Fruit fly (Drosophila melanogaster) whole organism, embryonic: Measurements from ENCODE around the gene CG15927.

ENCODE experiments used
- Atf3 ChIP-seq: fragments of 200-800 bp; sonication (Bioruptor generic); optimal IDR thresholded peaks from 3 replicates; lab custom pipeline; 2016; ENCODE audit warnings: missing biosample characterization, missing genetic modification characterization
- B-H1 ChIP-seq: fragments of 200-800 bp; sonication (Bioruptor generic); IDR thresholded peaks from 3 replicates; pipeline ENCODE4 v1.3.6; 2022; ENCODE audit warnings: missing biosample characterization, missing genetic modification characterization
- B-H2 ChIP-seq: fragments of 200-800 bp; sonication (Bioruptor generic); optimal IDR thresholded peaks from 2 replicates; lab custom pipeline; 2018; ENCODE audit warnings: missing biosample characterization, mild to moderate bottlenecking, missing genetic modification characterization
- CG10147 ChIP-seq: fragments of 200-800 bp; sonication (Bioruptor generic); optimal IDR thresholded peaks from 2 replicates; lab custom pipeline; 2019; ENCODE audit warnings: missing biosample characterization, mild to moderate bottlenecking, missing genetic modification characterization, moderate library complexity
- CG11247 ChIP-seq: fragments of 200-800 bp; sonication (Bioruptor generic); IDR thresholded peaks from 2 replicates; pipeline ENCODE4 v1.3.6; 2022; ENCODE audit warnings: missing biosample characterization, missing genetic modification characterization
- CG12299 ChIP-seq: fragments of 200-800 bp; sonication (Bioruptor generic); optimal IDR thresholded peaks from 2 replicates; lab custom pipeline; 2018; ENCODE audit warnings: missing biosample characterization, mild to moderate bottlenecking, missing genetic modification characterization
- CG12659 ChIP-seq: fragments of 200-800 bp; sonication (Bioruptor generic); optimal IDR thresholded peaks from 3 replicates; lab custom pipeline; 2017; ENCODE audit warnings: mild to moderate bottlenecking, missing biosample characterization, missing genetic modification reagents, missing genetic modification characterization
- CG1602 ChIP-seq: fragments of 200-800 bp; sonication (Bioruptor generic); optimal IDR thresholded peaks from 3 replicates; lab custom pipeline; 2016; ENCODE audit warnings: missing biosample characterization, missing genetic modification characterization
- CG1603 ChIP-seq: fragments of 200-800 bp; sonication (Bioruptor generic); optimal IDR thresholded peaks from 2 replicates; lab custom pipeline; 2019; ENCODE audit warnings: missing biosample characterization, mild to moderate bottlenecking, missing genetic modification characterization, moderate library complexity
- CG18262 ChIP-seq: fragments of 200-800 bp; optimal IDR thresholded peaks from 3 replicates; lab custom pipeline; 2019; ENCODE audit warnings: missing biosample characterization, mild to moderate bottlenecking, missing genetic modification characterization, moderate library complexity
- CG2116 ChIP-seq: fragments of 200-800 bp; sonication (Bioruptor generic); optimal IDR thresholded peaks from 3 replicates; lab custom pipeline; 2018; ENCODE audit warnings: missing biosample characterization, mild to moderate bottlenecking, missing genetic modification characterization
- CG2129 ChIP-seq: fragments of 200-800 bp; sonication (Bioruptor generic); IDR thresholded peaks from 2 replicates; pipeline ENCODE4 v1.3.6; 2022; ENCODE audit warnings: missing biosample characterization, missing genetic modification characterization; ENCODE audit not compliant: partially characterized antibody
- CG2678 ChIP-seq: fragments of 200-800 bp; sonication (Bioruptor generic); optimal IDR thresholded peaks from 3 replicates; lab custom pipeline; 2019; ENCODE audit warnings: missing biosample characterization, mild to moderate bottlenecking, missing genetic modification characterization, moderate library complexity
- CG30403 ChIP-seq: fragments of 200-800 bp; sonication (Bioruptor generic); optimal IDR thresholded peaks from 3 replicates; lab custom pipeline; 2016; ENCODE audit warnings: missing biosample characterization, missing genetic modification characterization
- CG31365 ChIP-seq: fragments of 200-800 bp; sonication (Bioruptor generic); optimal IDR thresholded peaks from 2 replicates; lab custom pipeline; 2018; ENCODE audit warnings: missing biosample characterization, mild to moderate bottlenecking, missing genetic modification characterization
- D19A ChIP-seq: fragments of 200-800 bp; optimal IDR thresholded peaks from 3 replicates; lab custom pipeline; 2019; ENCODE audit warnings: missing biosample characterization, mild to moderate bottlenecking, missing genetic modification characterization, moderate library complexity
- D19B ChIP-seq: fragments of 200-800 bp; sonication (Bioruptor generic); optimal IDR thresholded peaks from 2 replicates; lab custom pipeline; 2017; ENCODE audit warnings: missing biosample characterization, mild to moderate bottlenecking, missing genetic modification characterization
- Doc2 ChIP-seq: fragments of 200-800 bp; sonication (Bioruptor generic); IDR thresholded peaks from 2 replicates; pipeline ENCODE4 v1.3.6; 2022; ENCODE audit warnings: missing biosample characterization, missing genetic modification characterization
- Ets65A ChIP-seq: fragments of 200-800 bp; sonication (Bioruptor generic); peaks from one replicate; lab custom pipeline; 2016; ENCODE audit warnings: missing biosample characterization, missing genetic modification characterization
- Jarid2 ChIP-seq: fragments of 200-800 bp; sonication (Bioruptor generic); optimal IDR thresholded peaks from 3 replicates; lab custom pipeline; 2017; ENCODE audit warnings: mild to moderate bottlenecking, missing biosample characterization, missing genetic modification reagents, missing genetic modification characterization
- MESR4 ChIP-seq: fragments of 200-800 bp; sonication (Bioruptor generic); optimal IDR thresholded peaks from 2 replicates; lab custom pipeline; 2018; ENCODE audit warnings: missing biosample characterization, mild to moderate bottlenecking, missing genetic modification characterization, moderate library complexity
- Max ChIP-seq: fragments of 200-800 bp; sonication (Bioruptor generic); optimal IDR thresholded peaks from 2 replicates; lab custom pipeline; 2016; ENCODE audit warnings: missing biosample characterization, mild to moderate bottlenecking, missing genetic modification characterization
- Poxn ChIP-seq: fragments of 200-800 bp; sonication (Bioruptor generic); IDR thresholded peaks from 2 replicates; pipeline ENCODE4 v1.3.6; 2022; ENCODE audit warnings: missing biosample characterization, missing genetic modification characterization
- Usf ChIP-seq: fragments of 200-800 bp; sonication (Bioruptor generic); optimal IDR thresholded peaks from 2 replicates; lab custom pipeline; 2017; ENCODE audit warnings: missing genotype, missing biosample characterization, missing genetic modification characterization
- al ChIP-seq: fragments of 200-800 bp; sonication (Bioruptor generic); IDR thresholded peaks from 2 replicates; pipeline ENCODE4 v1.3.6; 2022; ENCODE audit warnings: missing biosample characterization, missing genetic modification characterization
- bbx ChIP-seq: fragments of 200-800 bp; sonication (Bioruptor generic); IDR thresholded peaks from 2 replicates; pipeline ENCODE4 v1.3.6; 2022; ENCODE audit warnings: missing biosample characterization, missing genetic modification characterization; ENCODE audit not compliant: partially characterized antibody
- bowl ChIP-seq: fragments of 200-800 bp; sonication (Bioruptor generic); IDR thresholded peaks from 2 replicates; pipeline ENCODE4 v1.3.6; 2022; ENCODE audit warnings: missing biosample characterization, missing genetic modification characterization
- cad ChIP-seq: fragments of >200 bp; optimal IDR thresholded peaks from 2 replicates; lab custom pipeline; 2017; ENCODE audit warnings: missing biosample characterization, missing genetic modification characterization
- dmrt11E ChIP-seq: fragments of 200-800 bp; sonication (Bioruptor generic); optimal IDR thresholded peaks from 3 replicates; lab custom pipeline; 2018; ENCODE audit warnings: missing biosample characterization, mild to moderate bottlenecking, missing genetic modification characterization, moderate library complexity
- esg ChIP-seq: fragments of 200-800 bp; sonication (Bioruptor generic); conservative IDR thresholded peaks from 2 replicates; pipeline ENCODE4 v1.3.6; 2022; ENCODE audit warnings: missing biosample characterization, missing genetic modification characterization
- ftz-f1 ChIP-seq: fragments of 200-800 bp; sonication (Bioruptor generic); optimal IDR thresholded peaks from 2 replicates; lab custom pipeline; 2016; ENCODE audit warnings: missing biosample characterization, missing genetic modification characterization
- fu2 ChIP-seq: fragments of 200-800 bp; sonication (Bioruptor generic); optimal IDR thresholded peaks from 2 replicates; lab custom pipeline; 2016; ENCODE audit warnings: missing biosample characterization, missing genetic modification characterization
- gsb ChIP-seq: fragments of 200-800 bp; sonication (Bioruptor generic); IDR thresholded peaks from 2 replicates; pipeline ENCODE4 v1.3.6; 2022; ENCODE audit warnings: missing biosample characterization, missing genetic modification characterization
- insv ChIP-seq, 2 experiments: fragments of 200-800 bp; sonication (Bioruptor generic); optimal IDR thresholded peaks; 3 replicates each; lab custom pipeline; 2016 to 2018; ENCODE audit warnings: missing biosample characterization in 2 of 2, missing genetic modification characterization in 2 of 2
- lab ChIP-seq: fragments of 200-800 bp; sonication (Bioruptor generic); optimal IDR thresholded peaks from 3 replicates; lab custom pipeline; 2017; ENCODE audit warnings: missing biosample characterization, missing genetic modification characterization, mild to moderate bottlenecking, moderate library complexity, missing genetic modification reagents
- lola ChIP-seq, 3 experiments: fragments of >200 bp in 2 of 3; fragments of 200-800 bp in 1 of 3; sonication (Bioruptor generic) in 1 of 3; optimal IDR thresholded peaks; 2 replicates each; lab custom pipeline; 2017 to 2019; ENCODE audit warnings: missing biosample characterization in 3 of 3, missing genetic modification characterization in 3 of 3, mild to moderate bottlenecking in 1 of 3, moderate library complexity in 1 of 3
- nmo ChIP-seq: fragments of 200-800 bp; sonication (Bioruptor generic); optimal IDR thresholded peaks from 2 replicates; lab custom pipeline; 2018; ENCODE audit warnings: missing biosample characterization, mild to moderate bottlenecking, missing genetic modification characterization, moderate library complexity
- nom ChIP-seq: fragments of 200-800 bp; sonication (Bioruptor generic); optimal IDR thresholded peaks from 2 replicates; lab custom pipeline; 2017; ENCODE audit warnings: missing biosample characterization, missing genetic modification characterization, mild to moderate bottlenecking, moderate library complexity, missing genetic modification reagents
- pita ChIP-seq: fragments of 200-800 bp; sonication (Bioruptor generic); optimal IDR thresholded peaks from 2 replicates; lab custom pipeline; 2017; ENCODE audit warnings: missing biosample characterization, mild to moderate bottlenecking, missing genetic modification characterization
- repo ChIP-seq: fragments of 200-800 bp; sonication (Bioruptor generic); optimal IDR thresholded peaks from 2 replicates; lab custom pipeline; 2016; ENCODE audit warnings: missing biosample characterization, missing genetic modification characterization
- schlank ChIP-seq: fragments of 200-800 bp; sonication (Bioruptor generic); optimal IDR thresholded peaks from 2 replicates; lab custom pipeline; 2018; ENCODE audit warnings: missing biosample characterization, mild to moderate bottlenecking, missing genetic modification characterization
- seq ChIP-seq: fragments of 200-800 bp; sonication (Bioruptor generic); IDR thresholded peaks from 2 replicates; pipeline ENCODE4 v1.3.6; 2022; ENCODE audit warnings: missing biosample characterization, missing genetic modification characterization
- sima ChIP-seq: fragments of 200-800 bp; sonication (Bioruptor generic); optimal IDR thresholded peaks from 2 replicates; lab custom pipeline; 2016; ENCODE audit warnings: missing biosample characterization, missing genetic modification characterization
- sug ChIP-seq: fragments of 200-800 bp; optimal IDR thresholded peaks from 2 replicates; lab custom pipeline; 2019; ENCODE audit warnings: missing biosample characterization, mild to moderate bottlenecking, missing genetic modification characterization, moderate library complexity
- tll ChIP-seq, 2 experiments: fragments of 200-800 bp in 1 of 2; fragments of >200 bp in 1 of 2; sonication (Bioruptor generic) in 1 of 2; optimal IDR thresholded peaks; 2 replicates each; lab custom pipeline; 2017 to 2019; ENCODE audit warnings: missing biosample characterization in 2 of 2, missing genetic modification characterization in 2 of 2, mild to moderate bottlenecking in 1 of 2, moderate library complexity in 1 of 2
- trem ChIP-seq: fragments of 200-800 bp; optimal IDR thresholded peaks from 3 replicates; lab custom pipeline; 2019; ENCODE audit warnings: missing biosample characterization, mild to moderate bottlenecking, missing genetic modification characterization, moderate library complexity
- unpg ChIP-seq: fragments of 200-800 bp; sonication (Bioruptor generic); optimal IDR thresholded peaks from 3 replicates; lab custom pipeline; 2018; ENCODE audit warnings: missing biosample characterization, mild to moderate bottlenecking, missing genetic modification characterization, moderate library complexity
- usp ChIP-seq: fragments of >200 bp; optimal IDR thresholded peaks from 2 replicates; lab custom pipeline; 2017; ENCODE audit warnings: missing biosample characterization, missing genetic modification characterization
- wdn ChIP-seq: fragments of 200-800 bp; sonication (Bioruptor generic); IDR thresholded peaks from 2 replicates; pipeline ENCODE4 v1.3.6; 2022; ENCODE audit warnings: missing biosample characterization, missing genetic modification characterization
- wek ChIP-seq: fragments of 200-800 bp; sonication (Bioruptor generic); optimal IDR thresholded peaks from 3 replicates; lab custom pipeline; 2018; ENCODE audit warnings: missing biosample characterization, mild to moderate bottlenecking, missing genetic modification characterization, moderate library complexity

The CG15927 gene

dm6 chrX:12472244-12472736, 17.8 kb downstream of the CG15927 start (continued):
- TF ChIP-seq cad (GFP tag; lab: Kevin White, UChicago) (no peak), CG31365 (peak; percentile 68), fu2 (GFP tag; lab: Kevin White, UChicago) (peak; percentile 55), sug (peak; percentile 94), CG2116 (peak; percentile 71), CG1602 (GFP tag; lab: Kevin White, UChicago) (peak; percentile 85), Poxn (peak; percentile 86), bowl (GFP tag; lab: Robert Waterston, UW) (peak; percentile 88), repo (no peak), Max (GFP tag; lab: Kevin White, UChicago) (peak; percentile 90), B-H2 (GFP tag; lab: Kevin White, UChicago) (peak; percentile 92), CG30403 (peak; percentile 95), Doc2 (GFP tag; lab: Robert Waterston, UW) (peak; percentile 66), tll (GFP tag; optimal IDR thresholded peaks at IDR 0.05; lab: Kevin White, UChicago) (peak in 1 of 2 experiments; percentile 24), sima (GFP tag; lab: Kevin White, UChicago) (peak; percentile 41), CG2129 (GFP tag; lab: Robert Waterston, UW) (no peak), esg (GFP tag; lab: Robert Waterston, UW) (peak; percentile 94), wdn (peak; percentile 91), lola (GFP tag; optimal IDR thresholded peaks at IDR 0.05; lab: Kevin White, UChicago) (peak in 1 of 3 experiments; percentile 83), Usf (GFP tag; lab: Kevin White, UChicago) (peak; percentile 84), insv (GFP tag; optimal IDR thresholded peaks at IDR 0.05; lab: Kevin White, UChicago) (peak in 1 of 2 experiments; percentile 62), Atf3 (GFP tag; lab: Kevin White, UChicago) (no peak), D19A (tag; lab: Kevin White, UChicago) (peak; percentile 89), nmo (GFP tag; lab: Kevin White, UChicago) (peak; percentile 96), CG11247 (peak; percentile 94), CG10147 (GFP tag; lab: Kevin White, UChicago) (peak; percentile 95), seq (GFP tag; lab: Robert Waterston, UW) (peak; percentile 97), al (GFP tag; lab: Robert Waterston, UW) (peak; percentile 94), MESR4 (GFP tag; lab: Kevin White, UChicago) (peak; percentile 21), unpg (peak; percentile 94), trem (tag; lab: Kevin White, UChicago) (peak; percentile 81), nom (GFP tag; lab: Kevin White, UChicago) (peak; percentile 58), Ets65A (GFP tag; lab: Kevin White, UChicago) (peak; percentile 95), CG12659 (peak; percentile 97), CG1603 (tag; lab: Kevin White, UChicago) (peak; percentile 86), gsb (peak; percentile 92), schlank (tag; lab: Kevin White, UChicago) (peak; percentile 92), D19B (peak; percentile 83), dmrt11E (peak; percentile 74), bbx (no peak), wek (GFP tag; lab: Kevin White, UChicago) (peak; percentile 67), CG12299 (peak; percentile 90), B-H1 (GFP tag; lab: Robert Waterston, UW) (peak; percentile 90), Jarid2 (GFP tag; lab: Kevin White, UChicago) (peak; percentile 71), lab (GFP tag; lab: Kevin White, UChicago) (peak; percentile 97), CG18262 (peak; percentile 93), usp (no peak), pita (no peak), CG2678 (tag; lab: Kevin White, UChicago) (peak; percentile 98), ftz-f1 (GFP tag; lab: Kevin White, UChicago) (peak; percentile 36)
